Fruit fly (Drosophila melanogaster): ENCODE results near the gene CG13919.

CG13919 gene

dm6 chr3L:1639185-1639812 lies 6.0 kb upstream of the CG13919 start, which contains the start of the genes Mettl2 and Bgb (continued):
- no peak for TF ChIP-seq Poxn (GFP tag; IDR thresholded peaks at IDR 0.05)
- TF ChIP-seq Sox102F (GFP tag; optimal IDR thresholded peaks at IDR 0.05), result peak; percentile 60
- peak; percentile 79 to 81 for TF ChIP-seq dpn (GFP tag; optimal IDR thresholded peaks at IDR 0.05)
- TF ChIP-seq Spps (tag; optimal IDR thresholded peaks at IDR 0.05), result peak; percentile 65
- TF ChIP-seq Hmr (GFP tag; optimal IDR thresholded peaks at IDR 0.05), result peak; percentile 63
- 0 out of 2 replicates have a peak, but pooled peaks have one; percentile 39 for TF ChIP-seq stc (GFP tag; IDR thresholded peaks at IDR 0.05)
- TF ChIP-seq CG7745 (tag; optimal IDR thresholded peaks at IDR 0.05), result no peak
- no peak for TF ChIP-seq Adf1 (GFP tag; IDR thresholded peaks at IDR 0.05)
- peak; percentile 62 for TF ChIP-seq Nf-YC (tag; optimal IDR thresholded peaks at IDR 0.05)
- TF ChIP-seq chm (GFP tag; IDR thresholded peaks at IDR 0.05), result 0 out of 2 replicates have a peak, but pooled peaks have one; percentile 35
- TF ChIP-seq sens-2 (GFP tag; IDR thresholded peaks at IDR 0.05), result no peak
- peak; percentile 70 to 84 for TF ChIP-seq chif (GFP tag; optimal IDR thresholded peaks at IDR 0.05)
- TF ChIP-seq D (optimal IDR thresholded peaks at IDR 0.05), result no peak
- peak; percentile 46 for TF ChIP-seq D (GFP tag; optimal IDR thresholded peaks at IDR 0.05)
- peak; percentile 25 for TF ChIP-seq kni (GFP tag; optimal IDR thresholded peaks at IDR 0.05)
- TF ChIP-seq CG9932 (GFP tag; IDR thresholded peaks at IDR 0.05), result peak; percentile 91
- peak; percentile 44; the same call in 1 of the 2 replicates for TF ChIP-seq seq (GFP tag; IDR thresholded peaks at IDR 0.05)
- peak; percentile 66 for TF ChIP-seq cato (GFP tag; optimal IDR thresholded peaks at IDR 0.05; ENCODE audit: borderline replicate concordance)
- peak; percentile 86 for TF ChIP-seq tgo (GFP tag; IDR thresholded peaks at IDR 0.05)
- TF ChIP-seq CG4404 (GFP tag; IDR thresholded peaks at IDR 0.05), result peak; percentile 90
- TF ChIP-seq CG15696 (tag; optimal IDR thresholded peaks at IDR 0.05), result peak; percentile 89
- TF ChIP-seq hb (GFP tag; IDR thresholded peaks at IDR 0.05; ENCODE audit: partially characterized antibody), result peak; percentile 59; the same call in 1 of the 3 replicates
- TF ChIP-seq tll (GFP tag; optimal IDR thresholded peaks at IDR 0.05), result peak; percentile 93
- TF ChIP-seq repo (GFP tag; optimal IDR thresholded peaks at IDR 0.05), result peak; percentile 45
- TF ChIP-seq CG34422 (GFP tag; IDR thresholded peaks at IDR 0.05), result peak; percentile 81
- TF ChIP-seq p53 (GFP tag; optimal IDR thresholded peaks at IDR 0.05), result peak; percentile 18
- TF ChIP-seq CG1603 (tag; optimal IDR thresholded peaks at IDR 0.05), result peak; percentile 70
- TF ChIP-seq Eip74EF (GFP tag; optimal IDR thresholded peaks at IDR 0.05), result no peak
- peak; percentile 91 for TF ChIP-seq zfh2 (GFP tag; optimal IDR thresholded peaks at IDR 0.05)
- no peak for TF ChIP-seq CG12071 (GFP tag; optimal IDR thresholded peaks at IDR 0.05)
- TF ChIP-seq ranshi (GFP tag; IDR thresholded peaks at IDR 0.05), result peak; percentile 85; the same call in 1 of the 2 replicates
- no peak for TF ChIP-seq mld (GFP tag; IDR thresholded peaks at IDR 0.05; ENCODE audit: partially characterized antibody)
- peak; percentile 27; the same call in 1 of the 3 replicates for TF ChIP-seq B-H1 (GFP tag; IDR thresholded peaks at IDR 0.05)
- TF ChIP-seq CG3065 (GFP tag; optimal IDR thresholded peaks at IDR 0.05), result peak; percentile 0
- TF ChIP-seq tna (GFP tag; IDR thresholded peaks at IDR 0.05; ENCODE audit: partially characterized antibody), result 0 out of 2 replicates have a peak, but pooled peaks have one; percentile 9
- peak; percentile 61 for TF ChIP-seq fd3F (GFP tag; optimal IDR thresholded peaks at IDR 0.05)
- TF ChIP-seq CG1792 (GFP tag; optimal IDR thresholded peaks at IDR 0.05), result peak; percentile 74
- peak; percentile 58 for TF ChIP-seq Fer1 (GFP tag; optimal IDR thresholded peaks at IDR 0.05)
- TF ChIP-seq PHDP (tag; optimal IDR thresholded peaks at IDR 0.05), result peak; percentile 57
- TF ChIP-seq NFAT (GFP tag; IDR thresholded peaks at IDR 0.05), result peak; percentile 64
- peak; percentile 78 for TF ChIP-seq lab (GFP tag; optimal IDR thresholded peaks at IDR 0.05)
- peak; percentile 86 for TF ChIP-seq Doc3 (GFP tag; IDR thresholded peaks at IDR 0.05; ENCODE audit: partially characterized antibody)
- peak; percentile 52; the same call in 1 of the 2 replicates for TF ChIP-seq Atf6 (GFP tag; IDR thresholded peaks at IDR 0.05)
- TF ChIP-seq CG10543 (GFP tag; optimal IDR thresholded peaks at IDR 0.05), result peak; percentile 51
- TF ChIP-seq Max (GFP tag; optimal IDR thresholded peaks at IDR 0.05), result peak; percentile 60
- TF ChIP-seq Hsf (GFP tag; optimal IDR thresholded peaks at IDR 0.05), result peak; percentile 88
- TF ChIP-seq CG6272 (GFP tag; IDR thresholded peaks at IDR 0.05), result peak; percentile 89
- TF ChIP-seq CG30431 (GFP tag; optimal IDR thresholded peaks at IDR 0.05), result peak; percentile 52
- peak; percentile 76 for TF ChIP-seq CG9797 (GFP tag; optimal IDR thresholded peaks at IDR 0.05)
